Worm (Caenorhabditis elegans): Measurements from ENCODE around the gene Y13C8A.1.
"Not testable (repeated sequence)": the region's sequence is repeated elsewhere in the genome, so short reads cannot be mapped to it uniquely, and the experiment has no call there.

- TF ChIP-seq let-526 (GFP tag; IDR thresholded peaks at IDR 0.05); F57C9.4 (tag; optimal IDR thresholded peaks at IDR 0.05); somi-1 (GFP tag; optimal IDR thresholded peaks at IDR 0.05); ceh-27 (GFP tag; optimal IDR thresholded peaks at IDR 0.05): not testable (repeated sequence)
Measured at ce11 chrX:16913669-16914068, 30.1 kb downstream of the Y13C8A.1 start, which contains the start of gene F39F10.5.
